Worm (Caenorhabditis elegans) whole organism, L4 larva: ENCODE measurements around the gene F29A7.6.

Source experiments
- ZK337.2 ChIP-seq: fragments of 200-800 bp; sonication (Bioruptor generic); IDR thresholded peaks from 2 replicates; pipeline ENCODE4 v1.3.6; 2022; ENCODE audit warnings: missing genetic modification reagents, missing genetic modification characterization, missing compliant biosample characterization
- ceh-28 ChIP-seq: fragments of 150-350 bp; optimal IDR thresholded peaks from 2 replicates; lab custom pipeline; 2014; ENCODE audit warnings: missing biosample characterization, missing genetic modification reagents, missing genetic modification characterization
- egl-27 ChIP-seq: sonication (generic microtip); optimal IDR thresholded peaks from 3 replicates; lab custom pipeline; 2017; ENCODE audit warnings: missing biosample characterization, missing genetic modification reagents, missing genetic modification characterization
- unc-130 ChIP-seq: sonication (generic microtip); optimal IDR thresholded peaks from 2 replicates; lab custom pipeline; 2016; ENCODE audit warnings: missing genetic modification reagents, missing genetic modification characterization, missing compliant biosample characterization

ce11 chrII:2801764-2802163 is 49.4 kb upstream of the F29A7.6 start:
- TF ChIP-seq ceh-28 (tag; lab: Kevin White, UChicago) (no peak), ZK337.2 (GFP tag; lab: Robert Waterston, UW) (no peak), egl-27 (tag; lab: Kevin White, UChicago) (no peak), unc-130 (GFP tag; lab: Kevin White, UChicago) (no peak)
